Worm (Caenorhabditis elegans) whole organism, late embryonic: Measurements from ENCODE around the gene tmbi-4.
"Not testable (repeated sequence)": the region's sequence is repeated elsewhere in the genome, so short reads cannot be mapped to it uniquely, and the experiment has no call there.

ENCODE experiments used
- C08G9.2 ChIP-seq: sonication (generic microtip); optimal IDR thresholded peaks from 2 replicates; lab custom pipeline; 2016; ENCODE audit warnings: mild to moderate bottlenecking, missing genetic modification characterization, moderate library complexity, missing compliant biosample characterization
- K09A11.1 ChIP-seq: sonication (generic microtip); optimal IDR thresholded peaks from 2 replicates; lab custom pipeline; 2017; ENCODE audit warnings: antibody characterized with exemption, mild to moderate bottlenecking, missing genetic modification characterization, missing compliant biosample characterization; ENCODE audit not compliant: insufficient read depth
- Y22D7AL.16 ChIP-seq: sonication (generic microtip); optimal IDR thresholded peaks from 2 replicates; lab custom pipeline; 2016; ENCODE audit warnings: missing genetic modification characterization, missing compliant biosample characterization
- ama-1 ChIP-seq: fragments of 150-350 bp; optimal IDR thresholded peaks from 2 replicates; lab custom pipeline; 2014
- ceh-31 ChIP-seq: sonication (generic microtip); optimal IDR thresholded peaks from 2 replicates; lab custom pipeline; 2016; ENCODE audit warnings: missing genetic modification characterization, missing compliant biosample characterization
- ceh-9 ChIP-seq: sonication (generic microtip); optimal IDR thresholded peaks from 2 replicates; lab custom pipeline; 2016; ENCODE audit warnings: mild to moderate bottlenecking, missing genetic modification characterization, inconsistent platforms, missing compliant biosample characterization
- ets-4 ChIP-seq: sonication (generic microtip); optimal IDR thresholded peaks from 2 replicates; lab custom pipeline; 2016; ENCODE audit warnings: missing genetic modification characterization, missing compliant biosample characterization
- npax-4 ChIP-seq: sonication (generic microtip); optimal IDR thresholded peaks from 2 replicates; lab custom pipeline; 2016; ENCODE audit warnings: missing genetic modification characterization, missing compliant biosample characterization
- pag-3 ChIP-seq: sonication (generic microtip); optimal IDR thresholded peaks from 2 replicates; lab custom pipeline; 2016; ENCODE audit warnings: missing compliant biosample characterization, missing genetic modification characterization, borderline replicate concordance
- pax-1 ChIP-seq: fragments of 150-350 bp; optimal IDR thresholded peaks from 2 replicates; lab custom pipeline; 2014; ENCODE audit warnings: missing biosample characterization, missing genetic modification characterization
- pqm-1 ChIP-seq: sonication (generic microtip); optimal IDR thresholded peaks from 2 replicates; lab custom pipeline; 2016; ENCODE audit warnings: missing genetic modification characterization, missing compliant biosample characterization
- sox-4 ChIP-seq: sonication (generic microtip); optimal IDR thresholded peaks from 2 replicates; lab custom pipeline; 2017; ENCODE audit warnings: mild to moderate bottlenecking, missing genetic modification characterization, inconsistent platforms, missing compliant biosample characterization
- ttx-3 ChIP-seq: sonication (generic microtip); optimal IDR thresholded peaks from 2 replicates; lab custom pipeline; 2016; ENCODE audit warnings: missing genetic modification reagents, missing genetic modification characterization, missing compliant biosample characterization
- unc-42 ChIP-seq: sonication (generic microtip); optimal IDR thresholded peaks from 2 replicates; lab custom pipeline; 2016; ENCODE audit warnings: missing genotype, missing genetic modification characterization, missing compliant biosample characterization

- not testable (repeated sequence) for TF ChIP-seq pqm-1; ama-1; unc-42 (tag; lab: Kevin White, UChicago); pag-3; K09A11.1 (tag; lab: Kevin White, UChicago); ets-4 (tag; lab: Kevin White, UChicago); sox-4 (tag; lab: Kevin White, UChicago); npax-4 (tag; lab: Kevin White, UChicago); ttx-3 (tag; lab: Kevin White, UChicago); Y22D7AL.16 (tag; lab: Kevin White, UChicago); pax-1 (tag; lab: Kevin White, UChicago); ceh-31; C08G9.2 (tag; lab: Kevin White, UChicago); ceh-9 (tag; lab: Kevin White, UChicago)
Measured at ce11 chrX:9203468-9203867, 53.0 kb downstream of the tmbi-4 start, which contains the start of gene crb-3.
